Fruit fly (Drosophila melanogaster) whole organism, embryonic: ENCODE data around the gene Gyc89Da.

Source experiments
- CG10565 ChIP-seq: fragments of 200-800 bp; sonication (Bioruptor generic); optimal IDR thresholded peaks from 3 replicates; lab custom pipeline; 2016; ENCODE audit warnings: missing biosample characterization, mild to moderate bottlenecking, missing genetic modification characterization
- CG10654 ChIP-seq: fragments of 200-800 bp; sonication (Bioruptor generic); optimal IDR thresholded peaks from 2 replicates; lab custom pipeline; 2016; ENCODE audit warnings: missing biosample characterization, missing genetic modification characterization
- CG13775 ChIP-seq: fragments of 200-800 bp; sonication (Bioruptor generic); optimal IDR thresholded peaks from 3 replicates; lab custom pipeline; 2017; ENCODE audit warnings: missing biosample characterization, mild to moderate bottlenecking, missing genetic modification characterization
- CG15073 ChIP-seq: fragments of 200-800 bp; sonication (Bioruptor generic); optimal IDR thresholded peaks from 2 replicates; lab custom pipeline; 2016; ENCODE audit warnings: missing biosample characterization, missing genetic modification characterization
- CG16863 ChIP-seq: fragments of 200-800 bp; sonication (Bioruptor generic); optimal IDR thresholded peaks from 3 replicates; lab custom pipeline; 2016; ENCODE audit warnings: missing biosample characterization, missing genetic modification characterization
- CG17612 ChIP-seq: fragments of 200-800 bp; sonication (Bioruptor generic); IDR thresholded peaks from 2 replicates; pipeline ENCODE4 v1.3.6; 2022; ENCODE audit warnings: missing biosample characterization, missing genetic modification characterization
- CG2875 ChIP-seq: fragments of 200-800 bp; sonication (Bioruptor generic); optimal IDR thresholded peaks from 2 replicates; lab custom pipeline; 2017; ENCODE audit warnings: missing biosample characterization, mild to moderate bottlenecking, missing genetic modification characterization, missing genetic modification reagents
- CG4282 ChIP-seq: fragments of 200-800 bp; sonication (Bioruptor generic); optimal IDR thresholded peaks from 2 replicates; lab custom pipeline; 2016; ENCODE audit warnings: missing biosample characterization, missing genetic modification characterization
- CG4328 ChIP-seq: fragments of 200-800 bp; sonication (Bioruptor generic); optimal IDR thresholded peaks from 3 replicates; lab custom pipeline; 2017; ENCODE audit warnings: missing biosample characterization, missing genetic modification reagents, missing genetic modification characterization
- CG4617 ChIP-seq: fragments of 200-800 bp; sonication (Bioruptor generic); optimal IDR thresholded peaks from 3 replicates; lab custom pipeline; 2016; ENCODE audit warnings: missing biosample characterization, missing genetic modification characterization, borderline replicate concordance
- CG6791 ChIP-seq: fragments of 200-800 bp; sonication (Bioruptor generic); IDR thresholded peaks from 3 replicates; pipeline ENCODE4 v1.3.6; 2022; ENCODE audit warnings: missing biosample characterization, missing genetic modification characterization; ENCODE audit not compliant: partially characterized antibody
- CG7928 ChIP-seq: fragments of 200-800 bp; sonication (Bioruptor generic); optimal IDR thresholded peaks from 2 replicates; lab custom pipeline; 2017; ENCODE audit warnings: missing biosample characterization, mild to moderate bottlenecking, missing genetic modification characterization
- CG9876 ChIP-seq: fragments of 200-800 bp; sonication (Bioruptor generic); optimal IDR thresholded peaks from 2 replicates; lab custom pipeline; 2016; ENCODE audit warnings: missing biosample characterization, missing genetic modification characterization
- Dll ChIP-seq: fragments of 200-800 bp; sonication (Bioruptor generic); IDR thresholded peaks from 4 replicates; pipeline ENCODE4 v1.3.6; 2022; ENCODE audit warnings: missing biosample characterization, missing genetic modification characterization; ENCODE audit not compliant: partially characterized antibody
- Drgx ChIP-seq: fragments of 200-800 bp; sonication (Bioruptor generic); IDR thresholded peaks from 2 replicates; pipeline ENCODE4 v1.3.6; 2022; ENCODE audit warnings: missing biosample characterization, missing genetic modification characterization
- E2f2 ChIP-seq: fragments of 200-800 bp; sonication (Bioruptor generic); IDR thresholded peaks from 2 replicates; pipeline ENCODE4 v1.3.6; 2022; ENCODE audit warnings: missing biosample characterization, missing genetic modification characterization
- Gug ChIP-seq: fragments of 200-800 bp; sonication (Bioruptor generic); IDR thresholded peaks from 4 replicates; pipeline ENCODE4 v1.3.6; 2022; ENCODE audit warnings: missing biosample characterization, missing genetic modification characterization
- HmgZ ChIP-seq: fragments of 200-800 bp; sonication (Bioruptor generic); optimal IDR thresholded peaks from 2 replicates; lab custom pipeline; 2018; ENCODE audit warnings: missing biosample characterization, mild to moderate bottlenecking, missing genetic modification characterization
- Hr78 ChIP-seq, 2 experiments: fragments of 200-800 bp in 1 of 2; fragments of >200 bp in 1 of 2; sonication (Bioruptor generic) in 1 of 2; optimal IDR thresholded peaks; 2 replicates each; lab custom pipeline; 2017 to 2019; ENCODE audit warnings: missing biosample characterization in 2 of 2, missing genetic modification characterization in 2 of 2, mild to moderate bottlenecking in 1 of 2, moderate library complexity in 1 of 2
- Lim3 ChIP-seq: fragments of 200-800 bp; sonication (Bioruptor generic); IDR thresholded peaks from 2 replicates; pipeline ENCODE4 v1.3.6; 2022; ENCODE audit warnings: missing biosample characterization, missing genetic modification characterization
- Mes4 ChIP-seq: fragments of 200-800 bp; sonication (Bioruptor generic); optimal IDR thresholded peaks from 2 replicates; lab custom pipeline; 2016; ENCODE audit warnings: missing biosample characterization, missing genetic modification characterization
- PHDP ChIP-seq: fragments of 200-800 bp; sonication (Bioruptor generic); optimal IDR thresholded peaks from 3 replicates; lab custom pipeline; 2018; ENCODE audit warnings: missing biosample characterization, mild to moderate bottlenecking, missing genetic modification characterization, moderate library complexity
- Pdp1 ChIP-seq, 2 experiments: fragments of 200-800 bp; sonication (Bioruptor generic); optimal IDR thresholded peaks; 3 replicates each; lab custom pipeline; 2016; ENCODE audit warnings: missing biosample characterization in 2 of 2, missing genetic modification characterization in 2 of 2, mild to moderate bottlenecking in 1 of 2, moderate library complexity in 1 of 2
- Scr ChIP-seq: fragments of 200-800 bp; sonication (Bioruptor generic); IDR thresholded peaks from 2 replicates; pipeline ENCODE4 v1.3.6; 2022; ENCODE audit warnings: missing biosample characterization, missing genetic modification characterization; ENCODE audit not compliant: partially characterized antibody
- Sin3A ChIP-seq: fragments of >200 bp; optimal IDR thresholded peaks from 2 replicates; lab custom pipeline; 2018
- Sox102F ChIP-seq: fragments of 200-800 bp; sonication (Bioruptor generic); optimal IDR thresholded peaks from 2 replicates; lab custom pipeline; 2018; ENCODE audit warnings: missing biosample characterization, mild to moderate bottlenecking, missing genetic modification characterization, moderate library complexity
- Tbp ChIP-seq: fragments of >200 bp; optimal IDR thresholded peaks from 2 replicates; lab custom pipeline; 2018; ENCODE audit warnings: missing biosample characterization, missing genetic modification characterization
- YL-1 ChIP-seq: fragments of 200-800 bp; sonication (Bioruptor generic); optimal IDR thresholded peaks from 3 replicates; lab custom pipeline; 2017; ENCODE audit warnings: missing biosample characterization, mild to moderate bottlenecking, missing genetic modification characterization
- bab2 ChIP-seq: fragments of 200-800 bp; sonication (Bioruptor generic); optimal IDR thresholded peaks from 2 replicates; lab custom pipeline; 2016; ENCODE audit warnings: missing biosample characterization, missing genetic modification characterization
- cad ChIP-seq: fragments of >200 bp; optimal IDR thresholded peaks from 2 replicates; lab custom pipeline; 2017; ENCODE audit warnings: missing biosample characterization, missing genetic modification characterization
- chinmo ChIP-seq: fragments of 200-800 bp; sonication (Bioruptor generic); IDR thresholded peaks from 4 replicates; pipeline ENCODE4 v1.3.6; 2022; ENCODE audit warnings: missing biosample characterization, missing genetic modification characterization; ENCODE audit not compliant: partially characterized antibody
- ems ChIP-seq: fragments of 200-800 bp; sonication (Bioruptor generic); optimal IDR thresholded peaks from 3 replicates; lab custom pipeline; 2016; ENCODE audit warnings: missing biosample characterization, missing genetic modification characterization
- ewg ChIP-seq: fragments of 200-800 bp; sonication (Bioruptor generic); optimal IDR thresholded peaks from 3 replicates; lab custom pipeline; 2017; ENCODE audit warnings: mild to moderate bottlenecking, missing biosample characterization, missing genetic modification reagents, missing genetic modification characterization
- eyg ChIP-seq: fragments of 200-800 bp; sonication (Bioruptor generic); optimal IDR thresholded peaks from 3 replicates; lab custom pipeline; 2016; ENCODE audit warnings: missing biosample characterization, missing genetic modification characterization
- gce ChIP-seq: fragments of 200-800 bp; sonication (Bioruptor generic); IDR thresholded peaks from 3 replicates; pipeline ENCODE4 v1.3.6; 2022; ENCODE audit warnings: missing biosample characterization, missing genetic modification characterization
- grn ChIP-seq: fragments of 200-800 bp; sonication (Bioruptor generic); optimal IDR thresholded peaks from 3 replicates; lab custom pipeline; 2017; ENCODE audit warnings: missing biosample characterization, missing genetic modification characterization
- gsb-n ChIP-seq: fragments of 200-800 bp; sonication (Bioruptor generic); optimal IDR thresholded peaks from 3 replicates; lab custom pipeline; 2018; ENCODE audit warnings: missing biosample characterization, mild to moderate bottlenecking, missing genetic modification characterization
- inv ChIP-seq: fragments of 200-800 bp; sonication (Bioruptor generic); IDR thresholded peaks from 2 replicates; pipeline ENCODE4 v1.3.6; 2022; ENCODE audit warnings: missing biosample characterization, missing genetic modification characterization; ENCODE audit not compliant: partially characterized antibody
- kay ChIP-seq: fragments of 200-800 bp; sonication (Bioruptor generic); optimal IDR thresholded peaks from 2 replicates; lab custom pipeline; 2016; ENCODE audit warnings: missing biosample characterization, missing genetic modification characterization
- odd ChIP-seq: fragments of 200-800 bp; sonication (Bioruptor generic); optimal IDR thresholded peaks from 2 replicates; lab custom pipeline; 2017; ENCODE audit warnings: missing biosample characterization, mild to moderate bottlenecking, missing genetic modification characterization
- p53 ChIP-seq: fragments of 200-800 bp; sonication (Bioruptor generic); optimal IDR thresholded peaks from 2 replicates; lab custom pipeline; 2016; ENCODE audit warnings: missing biosample characterization, missing genetic modification characterization
- pfk ChIP-seq: fragments of 200-800 bp; sonication (Bioruptor generic); optimal IDR thresholded peaks from 2 replicates; lab custom pipeline; 2018; ENCODE audit warnings: missing biosample characterization, mild to moderate bottlenecking, missing genetic modification characterization, moderate library complexity
- salm ChIP-seq: fragments of 200-800 bp; sonication (Bioruptor generic); optimal IDR thresholded peaks from 2 replicates; lab custom pipeline; 2018; ENCODE audit warnings: missing biosample characterization, mild to moderate bottlenecking, missing genetic modification characterization
- sd ChIP-seq: fragments of 200-800 bp; sonication (Bioruptor generic); optimal IDR thresholded peaks from 3 replicates; lab custom pipeline; 2018; ENCODE audit warnings: missing biosample characterization, mild to moderate bottlenecking, missing genetic modification characterization, moderate library complexity
- sens ChIP-seq: fragments of 200-800 bp; sonication (Bioruptor generic); peaks from one replicate; lab custom pipeline; 2016; ENCODE audit warnings: missing biosample characterization, missing genetic modification characterization
- stwl ChIP-seq: fragments of 200-800 bp; sonication (Bioruptor generic); optimal IDR thresholded peaks from 3 replicates; lab custom pipeline; 2018; ENCODE audit warnings: missing biosample characterization, mild to moderate bottlenecking, missing genetic modification characterization, moderate library complexity
- sug ChIP-seq: fragments of 200-800 bp; optimal IDR thresholded peaks from 2 replicates; lab custom pipeline; 2019; ENCODE audit warnings: missing biosample characterization, mild to moderate bottlenecking, missing genetic modification characterization, moderate library complexity
- twi ChIP-seq: fragments of 200-800 bp; optimal IDR thresholded peaks from 2 replicates; lab custom pipeline; 2019; ENCODE audit warnings: missing biosample characterization, mild to moderate bottlenecking, missing genetic modification characterization, moderate library complexity
- vnd ChIP-seq: fragments of 200-800 bp; sonication (Bioruptor generic); IDR thresholded peaks from 3 replicates; pipeline ENCODE4 v1.3.6; 2022; ENCODE audit warnings: missing biosample characterization, missing genetic modification characterization; ENCODE audit not compliant: partially characterized antibody
- z ChIP-seq: fragments of 200-800 bp; sonication (Bioruptor generic); IDR thresholded peaks from 3 replicates; pipeline ENCODE4 v1.3.6; 2022; ENCODE audit warnings: missing biosample characterization, missing genetic modification characterization

Gyc89Da gene

DNA sequence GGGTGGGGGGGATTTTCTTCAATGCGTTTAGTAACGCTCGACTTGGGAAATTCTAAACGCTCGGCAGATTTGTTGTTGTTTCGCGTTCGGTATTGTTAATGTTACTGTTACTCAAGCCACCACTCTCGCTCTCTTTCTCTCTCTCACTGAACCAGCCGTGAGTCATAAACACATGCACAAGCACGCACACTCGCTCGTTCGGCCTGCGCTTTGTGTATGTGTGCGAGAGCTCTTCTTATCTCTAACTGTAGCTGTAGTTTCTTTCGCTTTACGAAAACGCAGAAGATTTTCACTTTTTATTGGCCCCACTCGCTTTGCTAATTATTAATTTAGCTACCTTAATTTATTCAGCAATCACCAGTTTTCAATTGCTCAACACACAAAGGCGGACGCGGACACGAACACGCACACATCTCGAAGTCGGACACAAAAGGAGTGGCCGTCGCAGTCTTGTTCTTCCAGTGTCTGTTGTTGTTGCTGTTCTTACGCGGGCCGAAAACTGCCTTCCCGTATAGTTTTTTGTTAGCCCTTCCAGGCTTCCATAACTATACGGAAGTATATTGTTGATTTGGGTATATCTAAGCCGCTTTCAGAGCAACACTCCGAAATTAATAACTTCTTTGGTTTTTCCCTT, 19.3 kb upstream of the Gyc89Da start:
- TF ChIP-seq sens (GFP tag; lab: Kevin White, UChicago) = no peak
- TF ChIP-seq YL-1 (GFP tag; lab: Kevin White, UChicago) = peak; percentile 39
- TF ChIP-seq Lim3 (GFP tag; lab: Robert Waterston, UW) = no peak
- no peak for TF ChIP-seq CG4282 (GFP tag; lab: Kevin White, UChicago)
- TF ChIP-seq CG16863 (GFP tag; lab: Kevin White, UChicago) = no peak
- no peak for TF ChIP-seq salm (tag; lab: Kevin White, UChicago)
- TF ChIP-seq odd = no peak
- TF ChIP-seq Tbp (GFP tag; lab: Kevin White, UChicago) = no peak
- TF ChIP-seq PHDP = no peak
- TF ChIP-seq E2f2 (GFP tag; lab: Robert Waterston, UW) = no peak
- TF ChIP-seq CG9876 (GFP tag; lab: Kevin White, UChicago) = no peak
- TF ChIP-seq Dll (GFP tag; lab: Robert Waterston, UW) = peak; percentile 34; the same call in 1 of the 4 replicates
- TF ChIP-seq Sox102F = no peak
- no peak for TF ChIP-seq CG13775 (GFP tag; lab: Kevin White, UChicago)
- TF ChIP-seq CG4328 (GFP tag; lab: Kevin White, UChicago) = no peak
- TF ChIP-seq HmgZ (tag; lab: Kevin White, UChicago) = no peak
- no peak for TF ChIP-seq gce (GFP tag; lab: Robert Waterston, UW)
- no peak for TF ChIP-seq CG17612
- TF ChIP-seq p53 (GFP tag; lab: Kevin White, UChicago) = peak; percentile 76
- no peak for TF ChIP-seq ems (GFP tag; lab: Kevin White, UChicago)
- no peak for TF ChIP-seq CG10654 (GFP tag; lab: Kevin White, UChicago)
- peak; percentile 90; the same call in 3 of the 4 replicates for TF ChIP-seq chinmo
- no peak for TF ChIP-seq CG7928
- TF ChIP-seq Gug (GFP tag; lab: Robert Waterston, UW) = no peak
- TF ChIP-seq CG6791 = no peak
- peak; percentile 90 for TF ChIP-seq kay (GFP tag; lab: Kevin White, UChicago)
- TF ChIP-seq sug (tag; lab: Kevin White, UChicago) = peak; percentile 25
- TF ChIP-seq CG2875 (GFP tag; lab: Kevin White, UChicago) = no peak
- no peak for TF ChIP-seq CG10565 (GFP tag; lab: Kevin White, UChicago)
- no peak for TF ChIP-seq eyg (GFP tag; lab: Kevin White, UChicago)
- TF ChIP-seq inv (GFP tag; lab: Robert Waterston, UW) = no peak
- TF ChIP-seq twi (tag; lab: Kevin White, UChicago) = no peak
- no peak for TF ChIP-seq CG4617
- TF ChIP-seq pfk = no peak
- no peak for TF ChIP-seq CG15073
- no peak for TF ChIP-seq Mes4 (GFP tag; lab: Kevin White, UChicago)
- TF ChIP-seq cad (GFP tag; lab: Kevin White, UChicago) = peak; percentile 79
- TF ChIP-seq Hr78 (GFP tag; optimal IDR thresholded peaks at IDR 0.05; lab: Kevin White, UChicago) = no peak
- TF ChIP-seq bab2 (GFP tag; lab: Kevin White, UChicago) = no peak
- TF ChIP-seq ewg (GFP tag; lab: Kevin White, UChicago) = peak; percentile 0
- peak; percentile 60; the same call in 1 of the 3 replicates for TF ChIP-seq z (GFP tag; lab: Robert Waterston, UW)
- TF ChIP-seq Scr (GFP tag; lab: Robert Waterston, UW) = peak; percentile 8
- TF ChIP-seq Pdp1 (GFP tag; optimal IDR thresholded peaks at IDR 0.05; lab: Kevin White, UChicago) = peak in 1 of 2 experiments; percentile 56
- peak; percentile 31 for TF ChIP-seq Sin3A (lab: Kevin White, UChicago)
- TF ChIP-seq sd (tag; lab: Kevin White, UChicago) = no peak
- TF ChIP-seq grn (GFP tag; lab: Kevin White, UChicago) = peak; percentile 16
- TF ChIP-seq stwl = no peak
- TF ChIP-seq Drgx (GFP tag; lab: Robert Waterston, UW) = no peak
- no peak for TF ChIP-seq vnd (GFP tag; lab: Robert Waterston, UW)
- peak; percentile 10 for TF ChIP-seq gsb-n
